Worm (Caenorhabditis elegans) whole organism, mixed stage, embryonic: ENCODE results near the gene F42F12.4.
A peak's percentile ranks its signal among the peaks of the same experiment; 100 is the strongest.

Experiments
- M03D4.4 ChIP-seq: sonication (generic microtip); optimal IDR thresholded peaks from 2 replicates; lab custom pipeline; 2017; ENCODE audit warnings: mild to moderate bottlenecking, missing genetic modification characterization, missing compliant biosample characterization
- bed-3 ChIP-seq: fragments of 200-800 bp; sonication (Bioruptor generic); optimal IDR thresholded peaks from 3 replicates; lab custom pipeline; 2018; ENCODE audit warnings: mild to moderate bottlenecking, missing genetic modification characterization, moderate library complexity, missing compliant biosample characterization
- ceh-43 ChIP-seq: fragments of 200-800 bp; sonication (Bioruptor generic); optimal IDR thresholded peaks from 2 replicates; lab custom pipeline; 2018; ENCODE audit warnings: mild to moderate bottlenecking, missing genetic modification characterization, moderate library complexity, missing compliant biosample characterization
- ceh-83 ChIP-seq: fragments of 200-800 bp; sonication (Bioruptor generic); optimal IDR thresholded peaks from 2 replicates; lab custom pipeline; 2018; ENCODE audit warnings: mild to moderate bottlenecking, missing genetic modification characterization, missing compliant biosample characterization
- ces-1 ChIP-seq: fragments of 150-350 bp; optimal IDR thresholded peaks from 2 replicates; lab custom pipeline; 2014; ENCODE audit warnings: missing biosample characterization, missing genetic modification reagents, missing genetic modification characterization
- cnd-1 ChIP-seq: fragments of 200-800 bp; sonication (Bioruptor generic); optimal IDR thresholded peaks from 2 replicates; lab custom pipeline; 2018; ENCODE audit warnings: mild to moderate bottlenecking, missing genetic modification characterization, missing compliant biosample characterization
- drap-1 ChIP-seq: fragments of 200-800 bp; sonication (Bioruptor generic); optimal IDR thresholded peaks from 3 replicates; lab custom pipeline; 2018; ENCODE audit warnings: mild to moderate bottlenecking, missing genetic modification characterization, missing compliant biosample characterization
- elt-1 ChIP-seq: sonication (generic microtip); optimal IDR thresholded peaks from 2 replicates; lab custom pipeline; 2017; ENCODE audit warnings: missing genetic modification characterization, mild to moderate bottlenecking, missing compliant biosample characterization, antibody characterized with exemption, moderate library complexity, borderline replicate concordance; ENCODE audit not compliant: insufficient read depth
- flh-1 ChIP-seq: fragments of 200-800 bp; sonication (Bioruptor generic); optimal IDR thresholded peaks from 2 replicates; lab custom pipeline; 2018; ENCODE audit warnings: mild to moderate bottlenecking, missing genetic modification characterization, moderate library complexity, missing compliant biosample characterization
- ham-2 ChIP-seq: fragments of 200-800 bp; sonication (Bioruptor generic); optimal IDR thresholded peaks from 2 replicates; lab custom pipeline; 2018; ENCODE audit warnings: mild to moderate bottlenecking, missing genetic modification characterization, missing compliant biosample characterization
- hlh-1 ChIP-seq: fragments of 150-350 bp; optimal IDR thresholded peaks from 2 replicates; lab custom pipeline; 2014; ENCODE audit warnings: missing biosample characterization, missing genetic modification reagents, missing genetic modification characterization
- lin-32 ChIP-seq: fragments of 200-800 bp; sonication (Bioruptor generic); optimal IDR thresholded peaks from 2 replicates; lab custom pipeline; 2018; ENCODE audit warnings: mild to moderate bottlenecking, missing genetic modification characterization, missing compliant biosample characterization
- lsy-2 ChIP-seq: fragments of 150-350 bp; optimal IDR thresholded peaks from 2 replicates; lab custom pipeline; 2014; ENCODE audit warnings: missing biosample characterization, missing genetic modification characterization
- mab-5 ChIP-seq: fragments of 150-350 bp; optimal IDR thresholded peaks from 2 replicates; lab custom pipeline; 2014; ENCODE audit warnings: missing biosample characterization, missing genetic modification characterization
- mls-2 ChIP-seq: sonication (generic microtip); optimal IDR thresholded peaks from 2 replicates; lab custom pipeline; 2016; ENCODE audit warnings: mild to moderate bottlenecking, missing genetic modification characterization, moderate library complexity, missing compliant biosample characterization
- nhr-12 ChIP-seq: fragments of 150-350 bp; optimal IDR thresholded peaks from 2 replicates; lab custom pipeline; 2014; ENCODE audit warnings: missing biosample characterization, missing genetic modification characterization
- nhr-2 ChIP-seq: fragments of 150-350 bp; optimal IDR thresholded peaks from 2 replicates; lab custom pipeline; 2014; ENCODE audit warnings: missing biosample characterization, missing genetic modification characterization
- nhr-237 ChIP-seq: fragments of 150-350 bp; optimal IDR thresholded peaks from 2 replicates; lab custom pipeline; 2014; ENCODE audit warnings: missing biosample characterization, missing genetic modification characterization
- nhr-28 ChIP-seq: fragments of 150-350 bp; optimal IDR thresholded peaks from 2 replicates; lab custom pipeline; 2014; ENCODE audit warnings: missing biosample characterization, missing genetic modification characterization
- nhr-76 ChIP-seq: sonication (generic microtip); optimal IDR thresholded peaks from 2 replicates; lab custom pipeline; 2017; ENCODE audit warnings: missing biosample characterization, missing genetic modification characterization
- pha-4 ChIP-seq: fragments of 150-350 bp; optimal IDR thresholded peaks from 2 replicates; lab custom pipeline; 2018; ENCODE audit warnings: missing biosample characterization, missing genetic modification reagents, missing genetic modification characterization
- sem-2 ChIP-seq: fragments of 200-800 bp; sonication (Bioruptor generic); optimal IDR thresholded peaks from 2 replicates; lab custom pipeline; 2018; ENCODE audit warnings: mild to moderate bottlenecking, missing genetic modification characterization, missing compliant biosample characterization
- snpc-4 ChIP-seq: fragments of 150-350 bp; optimal IDR thresholded peaks from 2 replicates; lab custom pipeline; 2014; ENCODE audit warnings: missing biosample characterization, missing genetic modification characterization
- tbx-8 ChIP-seq: fragments of 200-800 bp; sonication (Bioruptor generic); optimal IDR thresholded peaks from 2 replicates; lab custom pipeline; 2018; ENCODE audit warnings: mild to moderate bottlenecking, missing genetic modification characterization, moderate library complexity, missing compliant biosample characterization
- unc-120 ChIP-seq: sonication (generic microtip); optimal IDR thresholded peaks from 2 replicates; lab custom pipeline; 2017; ENCODE audit warnings: missing genetic modification characterization, missing compliant biosample characterization; ENCODE audit not compliant: poor library complexity, severe bottlenecking
- unc-39 ChIP-seq: fragments of 150-350 bp; optimal IDR thresholded peaks from 2 replicates; lab custom pipeline; 2014; ENCODE audit warnings: missing biosample characterization, missing genetic modification characterization
- zip-8 ChIP-seq: fragments of 150-350 bp; optimal IDR thresholded peaks from 2 replicates; lab custom pipeline; 2014; ENCODE audit warnings: missing biosample characterization, missing genetic modification characterization
- ztf-11 ChIP-seq: fragments of 150-350 bp; optimal IDR thresholded peaks from 2 replicates; lab custom pipeline; 2014; ENCODE audit warnings: missing biosample characterization, missing genetic modification characterization

The F42F12.4 gene

DNA sequence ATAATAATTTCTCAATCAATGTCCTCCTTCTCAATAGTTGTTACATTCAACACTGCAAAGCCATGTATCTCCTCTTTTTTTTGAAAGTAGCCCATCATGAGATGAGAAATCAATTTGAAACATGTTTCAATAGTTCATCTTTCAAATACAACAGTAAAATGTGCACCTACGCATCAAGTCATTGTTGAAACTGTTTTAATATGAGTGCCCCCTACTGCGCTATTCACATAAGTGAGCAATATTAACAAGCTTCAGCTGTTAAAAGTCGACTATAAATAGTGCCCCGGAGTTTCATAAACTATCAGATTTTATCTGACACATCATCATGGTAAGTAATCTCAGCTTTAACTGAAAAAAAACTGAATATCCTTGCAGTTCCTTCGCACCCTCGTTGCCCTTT, 7.7 kb upstream of the F42F12.4 start, which contains the start of the genes nspc-15 and F19H6.6:
nspc-15 (plus strand) TSS at position 301 of the 400 bp plus-strand sequence.
F19H6.6 (plus strand) TSS at position 384 of the 400 bp plus-strand sequence.
- no peak for TF ChIP-seq ztf-11 (tag; lab: Kevin White, UChicago)
- TF ChIP-seq pha-4 (tag; lab: Kevin White, UChicago), result no peak
- TF ChIP-seq flh-1 (GFP tag; lab: Kevin White, UChicago), result no peak
- no peak for TF ChIP-seq cnd-1
- no peak for TF ChIP-seq nhr-76 (tag; lab: Kevin White, UChicago)
- TF ChIP-seq unc-39, result no peak
- TF ChIP-seq lin-32 (GFP tag; lab: Kevin White, UChicago), result no peak
- TF ChIP-seq unc-120 (tag; lab: Kevin White, UChicago), result no peak
- TF ChIP-seq elt-1, result no peak
- no peak for TF ChIP-seq mls-2
- TF ChIP-seq bed-3 (GFP tag; lab: Kevin White, UChicago), result no peak
- TF ChIP-seq ces-1 (GFP tag; lab: Kevin White, UChicago), result no peak
- TF ChIP-seq sem-2 (GFP tag; lab: Kevin White, UChicago), result no peak
- TF ChIP-seq tbx-8 (GFP tag; lab: Kevin White, UChicago), result no peak
- TF ChIP-seq ceh-83, result no peak
- no peak for TF ChIP-seq zip-8 (tag; lab: Kevin White, UChicago)
- TF ChIP-seq lsy-2 (tag; lab: Kevin White, UChicago), result no peak
- TF ChIP-seq M03D4.4 (tag; lab: Kevin White, UChicago), result no peak
- TF ChIP-seq nhr-237 (tag; lab: Kevin White, UChicago), result no peak
- TF ChIP-seq nhr-12 (tag; lab: Kevin White, UChicago), result no peak
- TF ChIP-seq, all 35 proteins: peak for 0

DNA sequence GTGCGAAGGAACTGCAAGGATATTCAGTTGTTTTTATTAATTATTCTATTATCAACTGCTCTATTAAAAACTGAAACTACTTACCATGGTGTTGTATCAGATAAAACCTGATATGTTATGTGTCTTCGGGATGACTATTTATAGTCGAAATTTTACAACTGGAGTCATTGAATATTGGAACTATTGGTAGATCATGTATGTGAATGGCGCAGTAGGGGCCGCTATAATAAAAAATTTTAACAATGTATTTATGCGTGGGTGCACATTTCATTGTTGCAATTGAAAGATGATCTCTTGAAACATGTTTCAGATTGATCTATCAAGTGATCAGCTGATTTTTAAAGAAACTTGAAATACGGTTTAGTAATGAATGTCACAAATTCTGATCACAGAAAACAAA, 6.2 kb upstream of the F42F12.4 start, which contains the start of gene nspc-14:
nspc-14 (minus strand) TSS at position 101 of the 400 bp plus-strand sequence.
- TF ChIP-seq ceh-43 (no peak), flh-1 (GFP tag; lab: Kevin White, UChicago) (no peak), nhr-237 (tag; lab: Kevin White, UChicago) (no peak), lsy-2 (tag; lab: Kevin White, UChicago) (no peak), tbx-8 (GFP tag; lab: Kevin White, UChicago) (no peak), nhr-2 (tag; lab: Kevin White, UChicago) (no peak), ztf-11 (tag; lab: Kevin White, UChicago) (no peak), elt-1 (no peak), mab-5 (tag; lab: Kevin White, UChicago) (no peak), bed-3 (GFP tag; lab: Kevin White, UChicago) (no peak), nhr-12 (tag; lab: Kevin White, UChicago) (no peak), ces-1 (GFP tag; lab: Kevin White, UChicago) (no peak), lin-32 (GFP tag; lab: Kevin White, UChicago) (no peak), hlh-1 (no peak)

DNA sequence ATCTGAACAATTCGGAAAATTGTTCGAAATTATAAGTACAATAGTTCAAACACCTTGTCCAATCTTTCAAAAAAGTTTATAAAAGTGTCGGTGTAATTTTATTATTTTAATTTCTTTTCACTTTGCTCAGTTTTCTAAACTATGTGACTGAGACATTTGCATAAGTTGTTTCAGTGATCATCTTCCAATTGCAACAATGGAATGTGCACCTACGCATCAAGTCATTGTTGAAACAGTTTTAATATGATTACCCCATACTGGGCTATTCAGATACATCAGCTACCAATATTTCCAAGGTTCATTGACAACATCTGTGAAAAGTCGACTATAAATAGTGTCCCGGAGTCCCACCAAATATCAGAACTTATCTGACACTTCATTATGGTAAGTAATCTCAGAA, 4.4 kb upstream of the F42F12.4 start, which contains the start of gene nspc-13:
nspc-13 (plus strand) TSS at position 301 of the 400 bp plus-strand sequence.
- TF ChIP-seq nhr-28 (tag; lab: Kevin White, UChicago) (no peak), unc-39 (no peak), nhr-237 (tag; lab: Kevin White, UChicago) (no peak), drap-1 (GFP tag; lab: Kevin White, UChicago) (no peak)

DNA sequence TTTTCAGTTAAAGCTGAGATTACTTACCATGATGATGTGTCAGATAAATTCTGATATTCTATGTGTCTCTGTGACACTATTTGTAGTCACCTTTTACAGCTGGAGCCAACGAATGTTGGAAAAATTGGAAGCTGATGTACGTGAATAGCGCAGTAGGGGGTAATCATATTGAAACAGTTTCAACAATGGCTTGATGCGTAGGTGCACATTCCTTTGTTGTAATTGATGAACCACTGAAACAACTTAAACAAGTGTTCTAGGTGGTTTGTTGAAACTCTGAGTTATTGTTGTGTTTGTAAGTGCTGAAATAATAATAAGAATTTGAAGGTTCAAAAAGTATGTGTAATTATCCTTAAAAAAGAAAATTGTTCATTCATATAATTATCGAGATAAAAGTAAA, 3.8 kb upstream of the F42F12.4 start, which contains the start of gene nspc-12:
nspc-12 (minus strand) TSS at position 101 of the 400 bp plus-strand sequence.
- TF ChIP-seq flh-1 (GFP tag; lab: Kevin White, UChicago) (no peak), lin-32 (GFP tag; lab: Kevin White, UChicago) (no peak), ham-2 (GFP tag; lab: Kevin White, UChicago) (no peak), zip-8 (tag; lab: Kevin White, UChicago) (no peak), nhr-237 (tag; lab: Kevin White, UChicago) (no peak), ceh-83 (no peak), mab-5 (tag; lab: Kevin White, UChicago) (no peak), ceh-43 (no peak)

DNA sequence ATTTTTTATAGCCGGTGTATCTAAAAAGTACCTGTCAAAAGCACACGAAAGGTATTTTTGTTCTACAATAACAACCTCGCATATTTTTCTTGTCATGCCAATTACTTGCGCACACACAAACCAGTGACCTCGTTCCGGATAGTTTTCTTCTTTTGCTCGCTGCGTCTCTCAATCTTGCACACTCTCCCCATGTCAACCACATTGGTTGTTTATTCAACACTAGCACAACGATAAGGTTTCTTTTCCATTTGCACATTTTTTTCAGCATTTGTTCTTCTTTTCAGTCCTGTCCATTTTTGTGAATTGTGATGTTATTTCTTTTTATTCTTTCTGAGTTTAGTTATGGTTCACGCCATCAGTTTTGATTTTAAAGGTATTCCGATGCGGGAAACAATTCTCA, 2.5 kb downstream of the F42F12.4 start, which contains the start of gene F42F12.3:
F42F12.3 (plus strand) TSS at position 372 of the 400 bp plus-strand sequence.
- TF ChIP-seq snpc-4 (tag; lab: Kevin White, UChicago) (no peak), pha-4 (tag; lab: Kevin White, UChicago) (peak; percentile 3)
